Worm (Caenorhabditis elegans): Measurements from ENCODE around the gene C08B6.2.

C08B6.2 gene

DNA sequence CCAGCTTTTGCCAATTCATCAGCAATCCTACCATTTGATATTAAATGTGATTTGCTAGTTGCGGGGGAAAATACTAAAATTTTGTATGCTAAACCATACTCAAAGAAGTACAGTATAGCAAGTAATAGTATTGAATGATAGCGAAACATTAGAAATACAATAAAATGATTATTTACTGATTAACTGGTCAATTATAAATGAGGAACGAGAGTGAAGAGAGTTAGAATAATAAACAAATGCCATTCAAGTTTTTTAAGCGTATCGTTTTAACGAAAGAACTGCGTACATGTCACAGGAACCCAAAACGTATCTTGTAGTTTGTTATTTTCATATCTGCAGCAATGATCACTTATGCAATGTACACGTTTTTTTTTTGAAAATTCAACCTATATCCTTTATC is 7.1 kb upstream of the C08B6.2 start, which contains the start of gene ugt-47:
Gene ugt-47, minus strand, starts transcription at position 169 of the 400 bp plus-strand sequence.
- TF ChIP-seq irx-1 (tag; optimal IDR thresholded peaks at IDR 0.05) = no peak
- no peak for TF ChIP-seq ztf-11 (tag; optimal IDR thresholded peaks at IDR 0.05)
- TF ChIP-seq nhr-28 (tag; optimal IDR thresholded peaks at IDR 0.05) = no peak
- no peak for TF ChIP-seq lin-13 (GFP tag; optimal IDR thresholded peaks at IDR 0.05)

DNA sequence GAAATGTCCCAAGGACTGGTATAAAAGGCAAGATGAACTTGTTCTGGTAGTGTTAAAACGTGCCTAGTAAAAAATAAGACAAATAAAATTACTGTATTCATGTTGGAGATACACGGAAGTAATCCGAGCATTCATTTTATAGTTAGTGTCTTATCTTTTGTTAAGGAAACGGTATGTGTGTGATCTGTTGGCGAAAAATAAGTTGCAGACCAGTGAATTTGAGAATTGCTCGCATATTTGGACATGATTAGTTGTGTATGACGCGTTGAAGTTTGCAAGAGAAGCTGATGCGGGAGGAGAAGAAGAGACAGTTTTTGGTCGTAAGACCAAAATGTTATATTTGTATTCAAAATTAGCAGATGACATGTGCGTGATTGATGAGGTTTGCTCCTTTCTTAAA is 3.6 kb upstream of the C08B6.2 start, which contains the start of gene C08B6.14:
Gene C08B6.14, minus strand, starts transcription at position 101 of the 400 bp plus-strand sequence.
- TF ChIP-seq efl-1 (optimal IDR thresholded peaks at IDR 0.05) (no peak), efl-1 (GFP tag; optimal IDR thresholded peaks at IDR 0.05 in 1 of 2) (no peak), C16A3.4 (tag; optimal IDR thresholded peaks at IDR 0.05) (no peak), ceh-63 (GFP tag; optimal IDR thresholded peaks at IDR 0.05) (no peak), lin-14 (GFP tag; optimal IDR thresholded peaks at IDR 0.05) (no peak), elt-2 (tag; optimal IDR thresholded peaks at IDR 0.05) (no peak), hlh-4 (tag; optimal IDR thresholded peaks at IDR 0.05) (no peak), fkh-10 (GFP tag; optimal IDR thresholded peaks at IDR 0.05) (no peak), lin-39 (tag; optimal IDR thresholded peaks at IDR 0.05) (no peak), ceh-8 (GFP tag; optimal IDR thresholded peaks at IDR 0.05) (no peak), sox-4 (tag; optimal IDR thresholded peaks at IDR 0.05) (no peak), nhr-76 (tag; optimal IDR thresholded peaks at IDR 0.05) (no peak), alr-1 (tag; optimal IDR thresholded peaks at IDR 0.05; ENCODE audit: borderline replicate concordance) (no peak)

DNA sequence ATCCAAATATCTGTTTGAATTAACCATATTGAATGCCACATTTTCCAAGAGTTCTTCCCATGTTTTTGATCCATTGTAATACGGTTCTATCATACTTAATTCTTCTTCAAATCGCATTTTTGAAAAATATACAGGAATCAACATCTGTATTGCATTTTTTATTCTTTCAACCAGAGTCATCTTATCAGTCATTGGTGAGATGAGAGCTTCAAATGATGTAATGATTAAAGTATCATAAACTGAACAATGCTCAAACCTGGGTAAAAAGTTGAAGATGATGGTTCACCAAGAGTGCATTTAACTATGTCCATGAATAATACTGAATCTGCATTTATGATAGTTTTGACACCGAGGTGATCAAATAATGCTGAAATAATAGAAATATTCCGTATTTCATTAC is 1.7 kb upstream of the C08B6.2 start:
- TF ChIP-seq isw-1 (GFP tag; IDR thresholded peaks at IDR 0.05) (no peak), elt-2 (tag; optimal IDR thresholded peaks at IDR 0.05) (peak; percentile 26)

ce11 chrV:10104785-10105310 is 664 bp upstream of the C08B6.2 start, which contains the start of gene ugt-17:
Gene ugt-17 (minus strand): TSS chrV:10104964.
- TF ChIP-seq elt-2 (tag; optimal IDR thresholded peaks at IDR 0.05) (peak; percentile 53), fos-1 (tag; optimal IDR thresholded peaks at IDR 0.05) (no peak), pag-3 (tag; optimal IDR thresholded peaks at IDR 0.05; ENCODE audit: borderline replicate concordance, insufficient read depth) (no peak)

DNA sequence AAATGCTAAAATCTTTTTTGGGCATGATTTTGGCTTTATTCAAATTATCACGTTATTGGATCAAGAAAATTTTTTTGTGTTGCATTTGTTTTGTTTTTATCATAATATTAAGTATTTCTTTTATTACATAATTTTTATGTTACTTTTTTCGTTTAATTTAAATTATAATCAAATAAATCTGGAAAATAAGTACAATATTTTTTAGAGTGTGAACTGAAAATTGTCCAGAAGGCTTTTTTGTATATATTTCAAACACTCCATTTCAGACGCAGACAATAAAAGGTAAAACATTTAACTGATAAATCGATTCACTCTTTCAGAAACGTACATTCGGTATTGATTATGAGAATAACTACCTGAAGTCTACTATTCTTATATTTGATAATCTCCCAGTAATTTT is 1.8 kb downstream of the C08B6.2 start, which contains the start of gene C08B6.11:
Gene C08B6.11, plus strand, starts transcription at position 301 of the 400 bp plus-strand sequence.
- no peak for TF ChIP-seq lin-39 (tag; optimal IDR thresholded peaks at IDR 0.05)

DNA sequence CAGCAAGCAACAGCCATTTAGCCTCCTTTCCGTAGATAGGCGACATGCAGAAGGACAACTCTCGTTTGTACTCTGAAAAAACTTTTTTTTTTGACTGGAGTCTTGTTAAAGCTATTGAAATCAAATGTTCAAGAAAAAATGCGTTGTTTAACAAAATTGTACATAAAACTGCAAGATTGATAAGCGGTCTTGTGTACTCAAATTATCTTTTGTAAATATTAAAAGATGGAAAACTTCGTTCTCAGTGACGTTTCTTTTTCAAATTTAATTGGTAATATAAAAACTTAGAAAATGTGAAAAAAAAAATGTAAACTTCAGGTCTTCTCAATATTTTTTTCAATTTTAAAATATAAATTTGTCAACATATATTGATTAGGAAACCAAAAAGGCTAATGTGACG is 5.6 kb downstream of the C08B6.2 start:
- no peak for TF ChIP-seq nhr-90 (tag; optimal IDR thresholded peaks at IDR 0.05; ENCODE audit: poor library complexity)
- TF ChIP-seq nhr-71 (tag; optimal IDR thresholded peaks at IDR 0.05) = no peak

- TF ChIP-seq nhr-85 (tag) = no peak
- no peak for TF ChIP-seq sup-37 (GFP tag; optimal IDR thresholded peaks at IDR 0.05)
- TF ChIP-seq skn-1 (tag; optimal IDR thresholded peaks at IDR 0.05) = no peak
- TF ChIP-seq zag-1 (tag; optimal IDR thresholded peaks at IDR 0.05) = no peak
- no peak for TF ChIP-seq irx-1 (tag; optimal IDR thresholded peaks at IDR 0.05)
- no peak for TF ChIP-seq ama-1 (optimal IDR thresholded peaks at IDR 0.05)
- TF ChIP-seq nhr-77 (tag; optimal IDR thresholded peaks at IDR 0.05) = no peak
- TF ChIP-seq Y116A8C.19 (tag; optimal IDR thresholded peaks at IDR 0.05; ENCODE audit: borderline replicate concordance) = no peak
- no peak for TF ChIP-seq nhr-19 (GFP tag; conservative IDR thresholded peaks at IDR 0.05)
- TF ChIP-seq ceh-82 (tag; optimal IDR thresholded peaks at IDR 0.05) = no peak
- no peak for TF ChIP-seq nhr-84 (tag; optimal IDR thresholded peaks at IDR 0.05)
- TF ChIP-seq fkh-8 (tag; optimal IDR thresholded peaks at IDR 0.05) = no peak
These were observed 6.7 kb downstream of the C08B6.2 start, which contains the start of gene C08B6.3 for ce11 chrV:10112187-10112586. Gene C08B6.3 (minus strand): TSS chrV:10112287.

Data from whole organism, L1 larva.